Worm (Caenorhabditis elegans): ENCODE data around the gene hog-1.

ce11 chrX:5869603-5870002, 15.5 kb upstream of the hog-1 start:
- TF ChIP-seq him-1 (tag; optimal IDR thresholded peaks at IDR 0.05), result no peak
- TF ChIP-seq W03F9.2 (tag; optimal IDR thresholded peaks at IDR 0.05), result no peak
- no peak for TF ChIP-seq dao-5 (tag; optimal IDR thresholded peaks at IDR 0.05)
